Fruit fly (Drosophila melanogaster) whole organism, prepupa: ENCODE results near the gene AttD.

ENCODE experiments used
- CG31627 ChIP-seq: fragments of 200-800 bp; sonication (Bioruptor generic); optimal IDR thresholded peaks from 3 replicates; lab custom pipeline; 2016; ENCODE audit warnings: missing biosample characterization, missing genetic modification characterization
- CG8632 ChIP-seq: fragments of 200-800 bp; sonication (Bioruptor generic); optimal IDR thresholded peaks from 3 replicates; lab custom pipeline; 2016; ENCODE audit warnings: missing biosample characterization, missing genetic modification characterization
- Met ChIP-seq: fragments of 200-800 bp; sonication (Bioruptor generic); optimal IDR thresholded peaks from 3 replicates; lab custom pipeline; 2016; ENCODE audit warnings: missing biosample characterization, missing genetic modification characterization
- OdsH ChIP-seq: fragments of 200-800 bp; sonication (Bioruptor generic); optimal IDR thresholded peaks from 3 replicates; lab custom pipeline; 2016; ENCODE audit warnings: missing biosample characterization, missing genetic modification characterization
- fd85E ChIP-seq: fragments of 200-800 bp; sonication (Bioruptor generic); optimal IDR thresholded peaks from 3 replicates; lab custom pipeline; 2016; ENCODE audit warnings: missing biosample characterization, missing genetic modification characterization
- lz ChIP-seq: fragments of 200-800 bp; sonication (Bioruptor generic); optimal IDR thresholded peaks from 3 replicates; lab custom pipeline; 2016; ENCODE audit warnings: missing biosample characterization, missing genetic modification characterization
- pdm3 ChIP-seq: fragments of 200-800 bp; sonication (Bioruptor generic); optimal IDR thresholded peaks from 3 replicates; lab custom pipeline; 2016; ENCODE audit warnings: missing biosample characterization, missing genetic modification characterization

DNA sequence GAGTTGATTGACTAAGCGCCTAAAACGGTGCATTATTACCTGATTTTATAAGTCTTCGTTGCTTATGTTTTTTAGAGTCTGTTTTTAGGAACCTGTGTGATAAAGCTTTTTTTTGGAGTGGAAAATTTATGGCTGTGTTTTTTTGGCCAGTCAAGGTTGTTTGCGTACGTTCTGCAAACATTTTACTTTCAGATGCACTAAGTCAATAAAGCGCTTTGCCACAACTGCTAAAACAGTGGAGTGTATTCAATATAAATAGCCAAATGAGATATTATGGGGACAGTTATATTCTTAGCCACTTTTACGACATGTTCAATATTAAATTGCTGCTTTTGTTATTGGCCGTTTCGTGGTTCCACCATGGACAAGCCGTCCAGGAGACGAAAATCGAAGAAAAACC is 30.0 kb upstream of the AttD start, which contains the start of gene Sgs5:
- TF ChIP-seq CG8632 (no peak), CG31627 (no peak), fd85E (GFP tag; lab: Kevin White, UChicago) (no peak), pdm3 (GFP tag; lab: Kevin White, UChicago) (no peak), Met (GFP tag; lab: Kevin White, UChicago) (no peak), OdsH (GFP tag; lab: Kevin White, UChicago) (no peak), lz (GFP tag; lab: Kevin White, UChicago) (no peak)
